Worm (Caenorhabditis elegans): ENCODE results near the gene T19D7.6.

DNA sequence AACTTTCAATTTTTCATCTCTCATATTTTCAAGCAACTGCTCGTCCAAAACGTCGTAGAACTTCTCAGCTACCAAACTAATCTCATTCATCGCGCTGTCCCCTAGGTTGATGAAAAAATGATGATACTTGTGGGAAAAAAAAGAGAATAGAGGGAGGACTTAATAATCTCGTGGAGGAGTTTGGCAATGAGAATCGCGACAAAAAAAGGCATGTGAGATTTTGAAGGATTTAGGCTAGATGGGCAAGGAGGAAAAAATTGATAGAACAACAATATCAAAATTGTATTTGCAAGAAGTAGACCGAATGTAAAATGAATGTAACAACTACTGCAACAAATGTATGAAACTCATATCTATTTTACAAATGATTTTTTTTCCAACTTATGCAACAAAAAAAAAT, 12.1 kb upstream of the T19D7.6 start, which contains the start of gene Y9C12A.1:
- TF ChIP-seq dmd-4 (tag; optimal IDR thresholded peaks at IDR 0.05) (no peak), unc-62 (GFP tag; optimal IDR thresholded peaks at IDR 0.05) (no peak), nhr-237 (tag; optimal IDR thresholded peaks at IDR 0.05) (no peak), fos-1 (tag; optimal IDR thresholded peaks at IDR 0.05) (no peak), elt-1 (tag; optimal IDR thresholded peaks at IDR 0.05) (no peak), gmeb-1 (tag; optimal IDR thresholded peaks at IDR 0.05) (no peak), zag-1 (tag; optimal IDR thresholded peaks at IDR 0.05) (no peak), aly-2 (tag; optimal IDR thresholded peaks at IDR 0.05) (no peak), unc-39 (tag; optimal IDR thresholded peaks at IDR 0.05) (no peak), nhr-6 (tag; optimal IDR thresholded peaks at IDR 0.05) (no peak), snpc-4 (tag; optimal IDR thresholded peaks at IDR 0.05) (no peak), lin-11 (tag; optimal IDR thresholded peaks at IDR 0.05) (no peak), mdl-1 (tag; optimal IDR thresholded peaks at IDR 0.05) (no peak)

Measured in whole organism, L2 larva.